Fruit fly (Drosophila melanogaster) whole organism, embryonic: ENCODE results near the gene CG9173.

Experiments used
- Awh ChIP-seq: fragments of 200-800 bp; sonication (Bioruptor generic); IDR thresholded peaks from 2 replicates; pipeline ENCODE4, ENCODE4 v1.3.6; 2022; ENCODE audit warnings: missing biosample characterization, missing genetic modification characterization
- B-H1 ChIP-seq: fragments of 200-800 bp; sonication (Bioruptor generic); IDR thresholded peaks from 3 replicates; pipeline ENCODE4 v1.3.6; 2022; ENCODE audit warnings: missing biosample characterization, missing genetic modification characterization
- CG10209 ChIP-seq: fragments of 200-800 bp; sonication (Bioruptor generic); optimal IDR thresholded peaks from 3 replicates; lab custom pipeline; 2017; ENCODE audit warnings: missing biosample characterization, mild to moderate bottlenecking, missing genetic modification characterization, missing genetic modification reagents
- CG10274 ChIP-seq: fragments of 200-800 bp; sonication (Bioruptor generic); optimal IDR thresholded peaks from 3 replicates; lab custom pipeline; 2017; ENCODE audit warnings: missing biosample characterization, mild to moderate bottlenecking, missing genetic modification characterization
- CG10959 ChIP-seq: fragments of 200-800 bp; sonication (Bioruptor generic); IDR thresholded peaks from 2 replicates; pipeline ENCODE4 v1.3.6; 2022; ENCODE audit warnings: missing biosample characterization, missing genetic modification characterization
- CG10979 ChIP-seq: fragments of 200-800 bp; sonication (Bioruptor generic); optimal IDR thresholded peaks from 2 replicates; lab custom pipeline; 2018; ENCODE audit warnings: missing biosample characterization, mild to moderate bottlenecking, missing genetic modification characterization, moderate library complexity
- CG15601 ChIP-seq: fragments of 200-800 bp; sonication (Bioruptor generic); optimal IDR thresholded peaks from 3 replicates; lab custom pipeline; 2019; ENCODE audit warnings: missing biosample characterization, mild to moderate bottlenecking, missing genetic modification characterization, moderate library complexity
- CG1602 ChIP-seq: fragments of 200-800 bp; sonication (Bioruptor generic); optimal IDR thresholded peaks from 3 replicates; lab custom pipeline; 2016; ENCODE audit warnings: missing biosample characterization, missing genetic modification characterization
- CG1603 ChIP-seq: fragments of 200-800 bp; sonication (Bioruptor generic); optimal IDR thresholded peaks from 2 replicates; lab custom pipeline; 2019; ENCODE audit warnings: missing biosample characterization, mild to moderate bottlenecking, missing genetic modification characterization, moderate library complexity
- CG16779 ChIP-seq: fragments of 200-800 bp; sonication (Bioruptor generic); IDR thresholded peaks from 2 replicates; pipeline ENCODE4 v1.3.6; 2022; ENCODE audit warnings: missing biosample characterization, missing genetic modification characterization
- CG17328 ChIP-seq: fragments of 200-800 bp; sonication (Bioruptor generic); IDR thresholded peaks from 2 replicates; pipeline ENCODE4 v1.3.6; 2022; ENCODE audit warnings: missing biosample characterization, missing genetic modification characterization
- CG32772 ChIP-seq: fragments of 200-800 bp; sonication (Bioruptor generic); IDR thresholded peaks from 2 replicates; pipeline ENCODE4 v1.3.6; 2022; ENCODE audit warnings: missing biosample characterization, missing genetic modification characterization
- CG34422 ChIP-seq: fragments of 200-800 bp; sonication (Bioruptor generic); IDR thresholded peaks from 3 replicates; pipeline ENCODE4 v1.3.6; 2022; ENCODE audit warnings: missing biosample characterization, missing genetic modification characterization
- CG4424 ChIP-seq: fragments of 200-800 bp; sonication (Bioruptor generic); optimal IDR thresholded peaks from 3 replicates; lab custom pipeline; 2016; ENCODE audit warnings: missing biosample characterization, missing genetic modification characterization
- CG8281 ChIP-seq: fragments of 200-800 bp; sonication (Bioruptor generic); optimal IDR thresholded peaks from 2 replicates; lab custom pipeline; 2018; ENCODE audit warnings: missing biosample characterization, mild to moderate bottlenecking, missing genetic modification characterization, moderate library complexity
- CG8924 ChIP-seq: fragments of 200-800 bp; optimal IDR thresholded peaks from 3 replicates; lab custom pipeline; 2019; ENCODE audit warnings: missing biosample characterization, mild to moderate bottlenecking, missing genetic modification characterization, moderate library complexity
- Eip74EF ChIP-seq, 2 experiments: fragments of 200-800 bp in 1 of 2; fragments of >200 bp in 1 of 2; sonication (Bioruptor generic) in 1 of 2; optimal IDR thresholded peaks; 2 replicates each; lab custom pipeline; 2017 to 2019; ENCODE audit warnings: missing biosample characterization in 2 of 2, missing genetic modification characterization in 2 of 2, mild to moderate bottlenecking in 1 of 2, moderate library complexity in 1 of 2
- H15 ChIP-seq: fragments of 200-800 bp; sonication (Bioruptor generic); IDR thresholded peaks from 3 replicates; pipeline ENCODE4 v1.3.6; 2022; ENCODE audit warnings: missing biosample characterization, missing genetic modification characterization
- Optix ChIP-seq: fragments of 200-800 bp; sonication (Bioruptor generic); IDR thresholded peaks from 3 replicates; pipeline ENCODE4 v1.3.6; 2022; ENCODE audit warnings: missing biosample characterization, missing genetic modification characterization
- Poxn ChIP-seq: fragments of 200-800 bp; sonication (Bioruptor generic); IDR thresholded peaks from 2 replicates; pipeline ENCODE4 v1.3.6; 2022; ENCODE audit warnings: missing biosample characterization, missing genetic modification characterization
- Xrp1 ChIP-seq: fragments of 200-800 bp; sonication (Bioruptor generic); IDR thresholded peaks from 2 replicates; pipeline ENCODE4 v1.3.6; 2022; ENCODE audit warnings: missing biosample characterization, missing genetic modification characterization
- ara ChIP-seq: fragments of 200-800 bp; sonication (Bioruptor generic); IDR thresholded peaks from 2 replicates; pipeline ENCODE4 v1.3.6; 2022; ENCODE audit warnings: missing biosample characterization, missing genetic modification characterization
- az2 ChIP-seq: fragments of 200-800 bp; sonication (Bioruptor generic); optimal IDR thresholded peaks from 3 replicates; lab custom pipeline; 2016; ENCODE audit warnings: missing biosample characterization, missing genetic modification characterization
- bsh ChIP-seq, 2 experiments: fragments of 200-800 bp; sonication (Bioruptor generic); optimal IDR thresholded peaks; 2 replicates each; lab custom pipeline; 2017 to 2018; ENCODE audit warnings: mild to moderate bottlenecking in 2 of 2, missing biosample characterization in 2 of 2, missing genetic modification characterization in 2 of 2, moderate library complexity in 1 of 2
- chm ChIP-seq: fragments of 200-800 bp; sonication (Bioruptor generic); IDR thresholded peaks from 2 replicates; pipeline ENCODE4 v1.3.6; 2022; ENCODE audit warnings: missing biosample characterization, missing genetic modification characterization
- da ChIP-seq: fragments of 200-800 bp; sonication (Bioruptor generic); optimal IDR thresholded peaks from 2 replicates; lab custom pipeline; 2016; ENCODE audit warnings: missing biosample characterization, missing genetic modification characterization
- dmrt11E ChIP-seq: fragments of 200-800 bp; sonication (Bioruptor generic); optimal IDR thresholded peaks from 3 replicates; lab custom pipeline; 2018; ENCODE audit warnings: missing biosample characterization, mild to moderate bottlenecking, missing genetic modification characterization, moderate library complexity
- fd96Cb ChIP-seq: fragments of 200-800 bp; sonication (Bioruptor generic); optimal IDR thresholded peaks from 2 replicates; lab custom pipeline; 2018; ENCODE audit warnings: missing biosample characterization, mild to moderate bottlenecking, missing genetic modification characterization, moderate library complexity
- hth ChIP-seq: fragments of >200 bp; optimal IDR thresholded peaks from 2 replicates; lab custom pipeline; 2017; ENCODE audit warnings: inconsistent platforms
- otp ChIP-seq: fragments of 200-800 bp; sonication (Bioruptor generic); IDR thresholded peaks from 3 replicates; pipeline ENCODE4, ENCODE4 v1.3.6; 2022; ENCODE audit warnings: missing biosample characterization, missing genetic modification characterization
- pfk ChIP-seq: fragments of 200-800 bp; sonication (Bioruptor generic); optimal IDR thresholded peaks from 2 replicates; lab custom pipeline; 2018; ENCODE audit warnings: missing biosample characterization, mild to moderate bottlenecking, missing genetic modification characterization, moderate library complexity
- sens ChIP-seq: fragments of 200-800 bp; sonication (Bioruptor generic); peaks from one replicate; lab custom pipeline; 2016; ENCODE audit warnings: missing biosample characterization, missing genetic modification characterization
- tap ChIP-seq: fragments of 200-800 bp; optimal IDR thresholded peaks from 3 replicates; lab custom pipeline; 2019; ENCODE audit warnings: missing biosample characterization, mild to moderate bottlenecking, missing genetic modification characterization, moderate library complexity
- tio ChIP-seq: fragments of 200-800 bp; sonication (Bioruptor generic); optimal IDR thresholded peaks from 2 replicates; lab custom pipeline; 2017; ENCODE audit warnings: missing biosample characterization, missing genetic modification characterization, inconsistent platforms
- toy ChIP-seq: fragments of 200-800 bp; sonication (Bioruptor generic); IDR thresholded peaks from 2 replicates; pipeline ENCODE4 v1.3.6; 2022; ENCODE audit warnings: missing biosample characterization, missing genetic modification characterization
- trem ChIP-seq: fragments of 200-800 bp; optimal IDR thresholded peaks from 3 replicates; lab custom pipeline; 2019; ENCODE audit warnings: missing biosample characterization, mild to moderate bottlenecking, missing genetic modification characterization, moderate library complexity
- unpg ChIP-seq: fragments of 200-800 bp; sonication (Bioruptor generic); optimal IDR thresholded peaks from 3 replicates; lab custom pipeline; 2018; ENCODE audit warnings: missing biosample characterization, mild to moderate bottlenecking, missing genetic modification characterization, moderate library complexity
- usp ChIP-seq: fragments of >200 bp; optimal IDR thresholded peaks from 2 replicates; lab custom pipeline; 2017; ENCODE audit warnings: missing biosample characterization, missing genetic modification characterization
- zfh1 ChIP-seq: fragments of 200-800 bp; sonication (Bioruptor generic); IDR thresholded peaks from 3 replicates; pipeline ENCODE4 v1.3.6; 2022; ENCODE audit warnings: missing biosample characterization, missing genetic modification characterization

Gene CG9173

dm6 chr3L:1442906-1443305 is 19.6 kb upstream of the CG9173 start (continued):
- TF ChIP-seq pfk (GFP tag; lab: Kevin White, UChicago) (no peak), Eip74EF (GFP tag; optimal IDR thresholded peaks at IDR 0.05; lab: Kevin White, UChicago) (peak in 1 of 2 experiments; percentile 74), CG16779 (GFP tag; lab: Robert Waterston, UW) (no peak), CG15601 (tag; lab: Kevin White, UChicago) (peak; percentile 95), CG8281 (peak; percentile 35), hth (lab: Kevin White, UChicago) (no peak), tio (GFP tag; lab: Kevin White, UChicago) (peak; percentile 80), CG4424 (GFP tag; lab: Kevin White, UChicago) (peak; percentile 91)

dm6 chr3L:1442309-1442708 is 19.0 kb upstream of the CG9173 start:
- TF ChIP-seq dmrt11E (tag; lab: Kevin White, UChicago) (peak; percentile 62), CG1603 (tag; lab: Kevin White, UChicago) (peak; percentile 35), Xrp1 (GFP tag; lab: Robert Waterston, UW) (peak; percentile 20; the same call in 1 of the 2 replicates), CG32772 (GFP tag; lab: Robert Waterston, UW) (0 out of 2 replicates have a peak, but pooled peaks have one; percentile 7), trem (no peak), CG8924 (tag; lab: Kevin White, UChicago) (no peak), Optix (GFP tag; lab: Robert Waterston, UW) (no peak), sens (GFP tag; lab: Kevin White, UChicago) (peak; percentile 69), ara (peak; percentile 65), chm (GFP tag; lab: Robert Waterston, UW) (peak; percentile 39; the same call in 1 of the 2 replicates), otp (GFP tag; lab: Robert Waterston, UW) (peak; percentile 36; the same call in 1 of the 3 replicates), H15 (GFP tag; lab: Robert Waterston, UW) (0 out of 3 replicates have a peak, but pooled peaks have one; percentile 11), da (GFP tag; lab: Kevin White, UChicago) (no peak), CG10979 (tag; lab: Kevin White, UChicago) (peak; percentile 29), usp (GFP tag; lab: Kevin White, UChicago) (no peak), CG1602 (GFP tag; lab: Kevin White, UChicago) (no peak), pfk (GFP tag; lab: Kevin White, UChicago) (no peak), bsh (GFP tag; optimal IDR thresholded peaks at IDR 0.05; lab: Kevin White, UChicago) (peak in 1 of 2 experiments; percentile 48), CG10959 (GFP tag; lab: Robert Waterston, UW) (peak; percentile 6; the same call in 1 of the 2 replicates), CG34422 (GFP tag; lab: Robert Waterston, UW) (0 out of 3 replicates have a peak, but pooled peaks have one; percentile 15), Awh (GFP tag; lab: Robert Waterston, UW) (peak; percentile 12; the same call in 1 of the 2 replicates), zfh1 (0 out of 3 replicates have a peak, but pooled peaks have one; percentile 17), CG10209 (peak; percentile 66), fd96Cb (peak; percentile 3), CG10274 (GFP tag; lab: Kevin White, UChicago) (no peak), toy (GFP tag; lab: Robert Waterston, UW) (no peak), unpg (peak; percentile 14), CG17328 (GFP tag; lab: Robert Waterston, UW) (peak; percentile 24; the same call in 1 of the 2 replicates), B-H1 (GFP tag; lab: Robert Waterston, UW) (no peak), tap (tag; lab: Kevin White, UChicago) (no peak), tio (GFP tag; lab: Kevin White, UChicago) (no peak), Poxn (no peak), az2 (no peak)
